Fruit fly (Drosophila melanogaster) whole organism, embryonic: ENCODE results near the gene Schip1.
A peak's percentile ranks its signal among the peaks of the same experiment; 100 is the strongest.

ENCODE experiments used
- Bdp1 ChIP-seq: fragments of 200-800 bp; sonication (Bioruptor generic); optimal IDR thresholded peaks from 3 replicates; lab custom pipeline; 2016; ENCODE audit warnings: missing biosample characterization, missing genetic modification characterization
- CG10267 ChIP-seq: fragments of 200-800 bp; sonication (Bioruptor generic); optimal IDR thresholded peaks from 2 replicates; lab custom pipeline; 2018; ENCODE audit warnings: missing biosample characterization, mild to moderate bottlenecking, missing genetic modification characterization, moderate library complexity
- CG10462 ChIP-seq: fragments of 200-800 bp; sonication (Bioruptor generic); optimal IDR thresholded peaks from 2 replicates; lab custom pipeline; 2016; ENCODE audit warnings: missing biosample characterization, missing genetic modification characterization
- CG11398 ChIP-seq: fragments of 200-800 bp; sonication (Bioruptor generic); optimal IDR thresholded peaks from 2 replicates; lab custom pipeline; 2016; ENCODE audit warnings: missing biosample characterization, missing genetic modification characterization
- CG11696 ChIP-seq: fragments of 200-800 bp; sonication (Bioruptor generic); IDR thresholded peaks from 2 replicates; pipeline ENCODE4 v1.3.6; 2022; ENCODE audit warnings: missing biosample characterization, missing genetic modification characterization
- CG12155 ChIP-seq: fragments of 200-800 bp; sonication (Bioruptor generic); optimal IDR thresholded peaks from 3 replicates; lab custom pipeline; 2016; ENCODE audit warnings: missing biosample characterization, missing genetic modification characterization
- CG1233 ChIP-seq: fragments of 200-800 bp; sonication (Bioruptor generic); optimal IDR thresholded peaks from 4 replicates; lab custom pipeline; 2018; ENCODE audit warnings: missing biosample characterization, mild to moderate bottlenecking, missing genetic modification characterization
- CG12769 ChIP-seq: fragments of 200-800 bp; sonication (Bioruptor generic); optimal IDR thresholded peaks from 2 replicates; lab custom pipeline; 2019; ENCODE audit warnings: missing biosample characterization, mild to moderate bottlenecking, missing genetic modification characterization, moderate library complexity
- CG14441 ChIP-seq: fragments of 200-800 bp; sonication (Bioruptor generic); IDR thresholded peaks from 2 replicates; pipeline ENCODE4 v1.3.6; 2022; ENCODE audit warnings: missing biosample characterization, missing genetic modification characterization
- CG14667 ChIP-seq: fragments of 200-800 bp; sonication (Bioruptor generic); IDR thresholded peaks from 2 replicates; pipeline ENCODE4 v1.3.6; 2022; ENCODE audit warnings: missing biosample characterization, missing genetic modification characterization
- CG15011 ChIP-seq: fragments of 200-800 bp; sonication (Bioruptor generic); optimal IDR thresholded peaks from 3 replicates; lab custom pipeline; 2018; ENCODE audit warnings: missing biosample characterization, mild to moderate bottlenecking, missing genetic modification characterization
- CG15073 ChIP-seq: fragments of 200-800 bp; sonication (Bioruptor generic); optimal IDR thresholded peaks from 2 replicates; lab custom pipeline; 2016; ENCODE audit warnings: missing biosample characterization, missing genetic modification characterization
- CG1602 ChIP-seq: fragments of 200-800 bp; sonication (Bioruptor generic); optimal IDR thresholded peaks from 3 replicates; lab custom pipeline; 2016; ENCODE audit warnings: missing biosample characterization, missing genetic modification characterization
- CG17186 ChIP-seq: fragments of 200-800 bp; sonication (Bioruptor generic); optimal IDR thresholded peaks from 3 replicates; lab custom pipeline; 2017; ENCODE audit warnings: missing biosample characterization, missing genetic modification reagents, missing genetic modification characterization
- CG17328 ChIP-seq: fragments of 200-800 bp; sonication (Bioruptor generic); IDR thresholded peaks from 2 replicates; pipeline ENCODE4 v1.3.6; 2022; ENCODE audit warnings: missing biosample characterization, missing genetic modification characterization
- CG2202 ChIP-seq: fragments of 200-800 bp; sonication (Bioruptor generic); optimal IDR thresholded peaks from 2 replicates; lab custom pipeline; 2018; ENCODE audit warnings: missing biosample characterization, mild to moderate bottlenecking, missing genetic modification characterization
- CG32772 ChIP-seq: fragments of 200-800 bp; sonication (Bioruptor generic); IDR thresholded peaks from 2 replicates; pipeline ENCODE4 v1.3.6; 2022; ENCODE audit warnings: missing biosample characterization, missing genetic modification characterization
- CG3407 ChIP-seq: fragments of 200-800 bp; sonication (Bioruptor generic); optimal IDR thresholded peaks from 2 replicates; lab custom pipeline; 2018; ENCODE audit warnings: missing biosample characterization, mild to moderate bottlenecking, missing genetic modification characterization
- CG3995 ChIP-seq: fragments of 200-800 bp; sonication (Bioruptor generic); optimal IDR thresholded peaks from 3 replicates; lab custom pipeline; 2016; ENCODE audit warnings: missing biosample characterization, missing genetic modification characterization
- CG4404 ChIP-seq: fragments of 200-800 bp; sonication (Bioruptor generic); IDR thresholded peaks from 2 replicates; pipeline ENCODE4 v1.3.6; 2022; ENCODE audit warnings: missing biosample characterization, missing genetic modification characterization
- CG5245 ChIP-seq: fragments of 200-800 bp; sonication (Bioruptor generic); optimal IDR thresholded peaks from 3 replicates; lab custom pipeline; 2016; ENCODE audit warnings: missing biosample characterization, missing genetic modification characterization
- CG6689 ChIP-seq: fragments of 200-800 bp; sonication (Bioruptor generic); IDR thresholded peaks from 2 replicates; pipeline ENCODE4 v1.3.6; 2022; ENCODE audit warnings: missing biosample characterization, missing genetic modification characterization
- CG7271 ChIP-seq: fragments of 200-800 bp; sonication (Bioruptor generic); optimal IDR thresholded peaks from 2 replicates; lab custom pipeline; 2018; ENCODE audit warnings: missing biosample characterization, mild to moderate bottlenecking, missing genetic modification characterization, moderate library complexity
- CG7786 ChIP-seq: fragments of 200-800 bp; sonication (Bioruptor generic); optimal IDR thresholded peaks from 2 replicates; lab custom pipeline; 2016; ENCODE audit warnings: missing biosample characterization, missing genetic modification characterization
- CG8290 ChIP-seq, 3 experiments: fragments of 200-800 bp; sonication (Bioruptor generic); optimal IDR thresholded peaks; 2 replicates each; lab custom pipeline; 2016 to 2019; ENCODE audit warnings: missing biosample characterization in 3 of 3, missing genetic modification characterization in 3 of 3, mild to moderate bottlenecking in 2 of 3, moderate library complexity in 1 of 3
- CG9609 ChIP-seq: fragments of 200-800 bp; sonication (Bioruptor generic); optimal IDR thresholded peaks from 3 replicates; lab custom pipeline; 2016; ENCODE audit warnings: missing biosample characterization, missing genetic modification characterization
- Camta ChIP-seq: fragments of 200-800 bp; sonication (Bioruptor generic); optimal IDR thresholded peaks from 2 replicates; lab custom pipeline; 2016; ENCODE audit warnings: missing biosample characterization, missing genetic modification characterization
- E2f2 ChIP-seq: fragments of 200-800 bp; sonication (Bioruptor generic); IDR thresholded peaks from 2 replicates; pipeline ENCODE4 v1.3.6; 2022; ENCODE audit warnings: missing biosample characterization, missing genetic modification characterization
- Gsc ChIP-seq: fragments of 200-800 bp; sonication (Bioruptor generic); IDR thresholded peaks from 2 replicates; pipeline ENCODE4 v1.3.6; 2022; ENCODE audit warnings: missing biosample characterization, missing genetic modification characterization
- H15 ChIP-seq: fragments of 200-800 bp; sonication (Bioruptor generic); IDR thresholded peaks from 3 replicates; pipeline ENCODE4 v1.3.6; 2022; ENCODE audit warnings: missing biosample characterization, missing genetic modification characterization
- Mrtf ChIP-seq: fragments of 200-800 bp; sonication (Bioruptor generic); IDR thresholded peaks from 3 replicates; pipeline ENCODE4 v1.3.6; 2022; ENCODE audit warnings: missing biosample characterization, missing genetic modification characterization
- Poxn ChIP-seq: fragments of 200-800 bp; sonication (Bioruptor generic); IDR thresholded peaks from 2 replicates; pipeline ENCODE4 v1.3.6; 2022; ENCODE audit warnings: missing biosample characterization, missing genetic modification characterization
- Scr ChIP-seq: fragments of 200-800 bp; sonication (Bioruptor generic); IDR thresholded peaks from 2 replicates; pipeline ENCODE4 v1.3.6; 2022; ENCODE audit warnings: missing biosample characterization, missing genetic modification characterization; ENCODE audit not compliant: partially characterized antibody
- Trl ChIP-seq, 3 experiments: fragments of >200 bp in 2 of 3; fragments of 200-800 bp in 1 of 3; sonication (Bioruptor generic) in 1 of 3; optimal IDR thresholded peaks; 2 replicates in 1 of 3; 3 replicates in 2 of 3; lab custom pipeline; 2016 to 2017; ENCODE audit warnings: missing biosample characterization in 1 of 3, missing genetic modification characterization in 1 of 3
- dan ChIP-seq: fragments of 200-800 bp; sonication (Bioruptor generic); IDR thresholded peaks from 2 replicates; pipeline ENCODE4 v1.3.6; 2022; ENCODE audit warnings: missing biosample characterization, missing genetic modification characterization
- danr ChIP-seq: fragments of 200-800 bp; sonication (Bioruptor generic); IDR thresholded peaks from 2 replicates; pipeline ENCODE4 v1.3.6; 2022; ENCODE audit warnings: missing biosample characterization, missing genetic modification characterization
- dysf ChIP-seq: fragments of 200-800 bp; sonication (Bioruptor generic); IDR thresholded peaks from 3 replicates; pipeline ENCODE4 v1.3.6; 2022; ENCODE audit warnings: missing biosample characterization, missing genetic modification characterization
- gem ChIP-seq: fragments of 200-800 bp; sonication (Bioruptor generic); optimal IDR thresholded peaks from 2 replicates; lab custom pipeline; 2019; ENCODE audit warnings: missing biosample characterization, mild to moderate bottlenecking, missing genetic modification characterization, moderate library complexity
- grau ChIP-seq: fragments of 200-800 bp; optimal IDR thresholded peaks from 3 replicates; lab custom pipeline; 2019; ENCODE audit warnings: missing biosample characterization, mild to moderate bottlenecking, missing genetic modification characterization, moderate library complexity
- ham ChIP-seq: fragments of 200-800 bp; sonication (Bioruptor generic); IDR thresholded peaks from 2 replicates; pipeline ENCODE4 v1.3.6; 2022; ENCODE audit warnings: missing biosample characterization, missing genetic modification characterization
- kah ChIP-seq: fragments of 200-800 bp; sonication (Bioruptor generic); optimal IDR thresholded peaks from 2 replicates; lab custom pipeline; 2018; ENCODE audit warnings: missing biosample characterization, mild to moderate bottlenecking, missing genetic modification characterization
- mld ChIP-seq: fragments of 200-800 bp; sonication (Bioruptor generic); IDR thresholded peaks from 3 replicates; pipeline ENCODE4 v1.3.6; 2022; ENCODE audit warnings: missing biosample characterization, missing genetic modification characterization; ENCODE audit not compliant: partially characterized antibody
- odd ChIP-seq: fragments of 200-800 bp; sonication (Bioruptor generic); optimal IDR thresholded peaks from 2 replicates; lab custom pipeline; 2017; ENCODE audit warnings: missing biosample characterization, mild to moderate bottlenecking, missing genetic modification characterization
- pzg ChIP-seq: fragments of 200-800 bp; sonication (Bioruptor generic); optimal IDR thresholded peaks from 3 replicates; lab custom pipeline; 2018; ENCODE audit warnings: missing biosample characterization, mild to moderate bottlenecking, missing genetic modification characterization, moderate library complexity
- rib ChIP-seq: fragments of 200-800 bp; sonication (Bioruptor generic); IDR thresholded peaks from 2 replicates; pipeline ENCODE4 v1.3.6; 2022; ENCODE audit warnings: missing biosample characterization, missing genetic modification characterization
- salm ChIP-seq: fragments of 200-800 bp; sonication (Bioruptor generic); optimal IDR thresholded peaks from 2 replicates; lab custom pipeline; 2018; ENCODE audit warnings: missing biosample characterization, mild to moderate bottlenecking, missing genetic modification characterization
- scrt ChIP-seq: fragments of 200-800 bp; sonication (Bioruptor generic); optimal IDR thresholded peaks from 2 replicates; lab custom pipeline; 2018; ENCODE audit warnings: missing biosample characterization, mild to moderate bottlenecking, missing genetic modification characterization, moderate library complexity
- shn ChIP-seq: fragments of 200-800 bp; sonication (Bioruptor generic); optimal IDR thresholded peaks from 3 replicates; lab custom pipeline; 2016; ENCODE audit warnings: missing biosample characterization, missing genetic modification characterization
- tio ChIP-seq: fragments of 200-800 bp; sonication (Bioruptor generic); optimal IDR thresholded peaks from 2 replicates; lab custom pipeline; 2017; ENCODE audit warnings: missing biosample characterization, missing genetic modification characterization, inconsistent platforms
- wek ChIP-seq: fragments of 200-800 bp; sonication (Bioruptor generic); optimal IDR thresholded peaks from 3 replicates; lab custom pipeline; 2018; ENCODE audit warnings: missing biosample characterization, mild to moderate bottlenecking, missing genetic modification characterization, moderate library complexity
- zfh1 ChIP-seq: fragments of 200-800 bp; sonication (Bioruptor generic); IDR thresholded peaks from 3 replicates; pipeline ENCODE4 v1.3.6; 2022; ENCODE audit warnings: missing biosample characterization, missing genetic modification characterization

The Schip1 gene

dm6 chr2L:10339212-10339721, 8.4 kb upstream of the Schip1 start, which contains the start of gene SamDC (continued):
- no peak for TF ChIP-seq danr (GFP tag; lab: Robert Waterston, UW)
- TF ChIP-seq wek (GFP tag; lab: Kevin White, UChicago), result peak; percentile 13
- TF ChIP-seq CG3995 (GFP tag; lab: Kevin White, UChicago), result peak; percentile 8
- TF ChIP-seq CG17328 (GFP tag; lab: Robert Waterston, UW), result peak; percentile 24; the same call in 1 of the 2 replicates
- peak; percentile 46 for TF ChIP-seq scrt
- no peak for TF ChIP-seq CG1233 (GFP tag; lab: Kevin White, UChicago)
- no peak for TF ChIP-seq CG14667 (GFP tag; lab: Robert Waterston, UW)
- TF ChIP-seq shn (GFP tag; lab: Kevin White, UChicago), result no peak
- TF ChIP-seq CG12769 (tag; lab: Kevin White, UChicago), result peak; percentile 32
- no peak for TF ChIP-seq CG10462 (GFP tag; lab: Kevin White, UChicago)
- TF ChIP-seq CG2202, result no peak
- no peak for TF ChIP-seq ham (GFP tag; lab: Robert Waterston, UW)
- no peak for TF ChIP-seq CG15073
- TF ChIP-seq Trl (optimal IDR thresholded peaks at IDR 0.05; lab: Kevin White, UChicago), result no peak
- peak; percentile 58 for TF ChIP-seq Trl (GFP tag; optimal IDR thresholded peaks at IDR 0.05; lab: Kevin White, UChicago)
- no peak for TF ChIP-seq CG11398 (GFP tag; lab: Kevin White, UChicago)
- TF ChIP-seq mld, result peak; percentile 85
- no peak for TF ChIP-seq kah (GFP tag; lab: Kevin White, UChicago)
- TF ChIP-seq CG14441 (GFP tag; lab: Robert Waterston, UW), result peak; percentile 5; the same call in 1 of the 2 replicates
- TF ChIP-seq Mrtf (GFP tag; lab: Robert Waterston, UW), result no peak
- no peak for TF ChIP-seq CG3407
- TF ChIP-seq CG7271, result no peak
- TF ChIP-seq grau (tag; lab: Kevin White, UChicago), result peak; percentile 62
- peak; percentile 76 for TF ChIP-seq gem (tag; lab: Kevin White, UChicago)
- peak; percentile 90 for TF ChIP-seq CG11696 (GFP tag; lab: Robert Waterston, UW)
- no peak for TF ChIP-seq odd (GFP tag; lab: Kevin White, UChicago)
- no peak for TF ChIP-seq CG4404 (GFP tag; lab: Robert Waterston, UW)
- no peak for TF ChIP-seq Poxn
- no peak for TF ChIP-seq CG17186 (GFP tag; lab: Kevin White, UChicago)
- peak; percentile 37; the same call in 1 of the 3 replicates for TF ChIP-seq zfh1 (GFP tag; lab: Robert Waterston, UW)
- no peak for TF ChIP-seq CG15011 (GFP tag; lab: Kevin White, UChicago)
- TF ChIP-seq salm, result peak; percentile 14
- TF ChIP-seq rib (GFP tag; lab: Robert Waterston, UW), result no peak
- no peak for TF ChIP-seq dan (GFP tag; lab: Robert Waterston, UW)
- peak; percentile 27 for TF ChIP-seq CG12155 (GFP tag; lab: Kevin White, UChicago)
- peak; percentile 59; the same call in 1 of the 3 replicates for TF ChIP-seq dysf (GFP tag; lab: Robert Waterston, UW)
- TF ChIP-seq Gsc (GFP tag; lab: Robert Waterston, UW), result no peak
- TF ChIP-seq H15 (GFP tag; lab: Robert Waterston, UW), result no peak
- TF ChIP-seq CG32772 (GFP tag; lab: Robert Waterston, UW), result no peak
- peak; percentile 85 for TF ChIP-seq Scr (GFP tag; lab: Robert Waterston, UW)
- peak; percentile 16 for TF ChIP-seq CG7786
- 0 out of 2 replicates have a peak, but pooled peaks have one; percentile 24 for TF ChIP-seq CG6689 (GFP tag; lab: Robert Waterston, UW)
- TF ChIP-seq E2f2 (GFP tag; lab: Robert Waterston, UW), result peak; percentile 42
- TF ChIP-seq CG10267 (tag; lab: Kevin White, UChicago), result peak; percentile 58
- peak; percentile 80 for TF ChIP-seq CG8290 (GFP tag; optimal IDR thresholded peaks at IDR 0.05; lab: Kevin White, UChicago)
- TF ChIP-seq CG8290 (tag; optimal IDR thresholded peaks at IDR 0.05; lab: Kevin White, UChicago), result peak; percentile 1 to 79
- TF ChIP-seq Bdp1 (GFP tag; lab: Kevin White, UChicago), result no peak
- TF ChIP-seq pzg (GFP tag; lab: Kevin White, UChicago), result peak; percentile 88
- no peak for TF ChIP-seq CG9609
- TF ChIP-seq CG5245 (GFP tag; lab: Kevin White, UChicago), result peak; percentile 14
- TF ChIP-seq Camta (GFP tag; lab: Kevin White, UChicago), result no peak
- TF ChIP-seq tio (GFP tag; lab: Kevin White, UChicago), result no peak
- peak; percentile 39 for TF ChIP-seq CG1602 (GFP tag; lab: Kevin White, UChicago)
